Worm (Caenorhabditis elegans): ENCODE measurements around the gene F16F9.1.
A peak's percentile ranks its signal among the peaks of the same experiment; 100 is the strongest.

The F16F9.1 gene

ce11 chrX:8489886-8490285 lies 43.7 kb downstream of the F16F9.1 start:
- peak; percentile 65 for TF ChIP-seq unc-55 (GFP tag; optimal IDR thresholded peaks at IDR 0.05)
- TF ChIP-seq C34F6.9 (tag; optimal IDR thresholded peaks at IDR 0.05), result peak; percentile 13
- no peak for TF ChIP-seq elt-1 (tag; optimal IDR thresholded peaks at IDR 0.05)

- TF ChIP-seq crh-2 (tag; optimal IDR thresholded peaks at IDR 0.05) (peak; percentile 14), sma-3 (GFP tag; optimal IDR thresholded peaks at IDR 0.05) (no peak)
Observed at ce11 chrX:8492750-8493149, 46.5 kb downstream of the F16F9.1 start.

- TF ChIP-seq lin-13 (GFP tag; optimal IDR thresholded peaks at IDR 0.05), result no peak
- TF ChIP-seq ZK546.5 (tag; optimal IDR thresholded peaks at IDR 0.05), result no peak
- no peak for TF ChIP-seq dmd-4 (tag; optimal IDR thresholded peaks at IDR 0.05)
- no peak for TF ChIP-seq nhr-237 (tag; optimal IDR thresholded peaks at IDR 0.05)
- TF ChIP-seq ztf-11 (tag; optimal IDR thresholded peaks at IDR 0.05), result no peak
- TF ChIP-seq unc-55 (GFP tag; optimal IDR thresholded peaks at IDR 0.05), result no peak
- TF ChIP-seq alr-1 (tag; optimal IDR thresholded peaks at IDR 0.05), result no peak
- TF ChIP-seq zag-1 (tag; optimal IDR thresholded peaks at IDR 0.05), result no peak
- no peak for TF ChIP-seq nhr-23 (tag; optimal IDR thresholded peaks at IDR 0.05)
- no peak for TF ChIP-seq sem-4 (tag; optimal IDR thresholded peaks at IDR 0.05)
- no peak for TF ChIP-seq crh-2 (tag; optimal IDR thresholded peaks at IDR 0.05)
- no peak for TF ChIP-seq unc-62 (GFP tag; optimal IDR thresholded peaks at IDR 0.05)
- no peak for TF ChIP-seq nhr-11 (tag; optimal IDR thresholded peaks at IDR 0.05)
- TF ChIP-seq egl-27 (tag; optimal IDR thresholded peaks at IDR 0.05), result no peak
Observed at ce11 chrX:8495005-8495404, 48.8 kb downstream of the F16F9.1 start, which contains the start of gene T01B10.5. Gene T01B10.5, plus strand, starts transcription at chrX:8495305.

ce11 chrX:8499721-8500120 lies 53.5 kb downstream of the F16F9.1 start, which contains the start of gene grd-14:
Gene grd-14, plus strand, starts transcription at chrX:8500021.
- no peak for TF ChIP-seq lin-13 (GFP tag; optimal IDR thresholded peaks at IDR 0.05)
- TF ChIP-seq sem-4 (tag; optimal IDR thresholded peaks at IDR 0.05), result no peak
- peak; percentile 32 for TF ChIP-seq nhr-25 (tag; optimal IDR thresholded peaks at IDR 0.05)

Data from whole organism, L2 larva.